Worm (Caenorhabditis elegans) whole organism, late embryonic: ENCODE data around the gene R08E3.3.

ENCODE experiments used
- C08G9.2 ChIP-seq: sonication (generic microtip); optimal IDR thresholded peaks from 2 replicates; lab custom pipeline; 2016; ENCODE audit warnings: mild to moderate bottlenecking, missing genetic modification characterization, moderate library complexity, missing compliant biosample characterization
- C38D4.7 ChIP-seq: fragments of 200-800 bp; sonication (Bioruptor generic); optimal IDR thresholded peaks from 2 replicates; lab custom pipeline; 2018; ENCODE audit warnings: mild to moderate bottlenecking, missing genetic modification characterization, moderate library complexity, missing compliant biosample characterization
- Y22D7AL.16 ChIP-seq: sonication (generic microtip); optimal IDR thresholded peaks from 2 replicates; lab custom pipeline; 2016; ENCODE audit warnings: missing genetic modification characterization, missing compliant biosample characterization
- ama-1 ChIP-seq: fragments of 150-350 bp; optimal IDR thresholded peaks from 2 replicates; lab custom pipeline; 2014
- ceh-18 ChIP-seq: sonication (generic microtip); optimal IDR thresholded peaks from 2 replicates; lab custom pipeline; 2016; ENCODE audit warnings: missing genetic modification characterization, missing compliant biosample characterization
- ceh-2 ChIP-seq: sonication (generic microtip); optimal IDR thresholded peaks from 2 replicates; lab custom pipeline; 2016; ENCODE audit warnings: missing genotype, missing genetic modification characterization, missing compliant biosample characterization
- ceh-24 ChIP-seq: sonication (generic microtip); optimal IDR thresholded peaks from 2 replicates; lab custom pipeline; 2016; ENCODE audit warnings: mild to moderate bottlenecking, missing genetic modification characterization, missing compliant biosample characterization
- ceh-31 ChIP-seq: sonication (generic microtip); optimal IDR thresholded peaks from 2 replicates; lab custom pipeline; 2016; ENCODE audit warnings: missing genetic modification characterization, missing compliant biosample characterization
- ceh-34 ChIP-seq: sonication (generic microtip); optimal IDR thresholded peaks from 2 replicates; lab custom pipeline; 2016; ENCODE audit warnings: mild to moderate bottlenecking, missing genetic modification characterization, missing compliant biosample characterization
- ceh-48 ChIP-seq: sonication (generic microtip); optimal IDR thresholded peaks from 2 replicates; lab custom pipeline; 2016; ENCODE audit warnings: missing genetic modification characterization, inconsistent platforms, missing compliant biosample characterization
- dmd-4 ChIP-seq: sonication (generic microtip); optimal IDR thresholded peaks from 2 replicates; lab custom pipeline; 2016; ENCODE audit warnings: borderline replicate concordance, missing genetic modification characterization, missing compliant biosample characterization
- dve-1 ChIP-seq: sonication (generic microtip); optimal IDR thresholded peaks from 2 replicates; lab custom pipeline; 2017; ENCODE audit warnings: antibody characterized with exemption, mild to moderate bottlenecking, missing genetic modification characterization, missing compliant biosample characterization
- elt-2 ChIP-seq: sonication (generic microtip); optimal IDR thresholded peaks from 2 replicates; lab custom pipeline; 2016; ENCODE audit warnings: missing genetic modification reagents, missing genetic modification characterization, missing compliant biosample characterization
- elt-4 ChIP-seq: sonication (generic microtip); optimal IDR thresholded peaks from 2 replicates; lab custom pipeline; 2016; ENCODE audit warnings: missing genetic modification characterization, missing compliant biosample characterization
- hlh-15 ChIP-seq: sonication (generic microtip); optimal IDR thresholded peaks from 2 replicates; lab custom pipeline; 2016; ENCODE audit warnings: missing genetic modification characterization, missing compliant biosample characterization
- hlh-30 ChIP-seq: sonication (generic microtip); optimal IDR thresholded peaks from 2 replicates; lab custom pipeline; 2017; ENCODE audit warnings: antibody characterized with exemption, missing genetic modification characterization, missing compliant biosample characterization; ENCODE audit not compliant: insufficient read depth
- hlh-6 ChIP-seq: sonication (generic microtip); optimal IDR thresholded peaks from 2 replicates; lab custom pipeline; 2016; ENCODE audit warnings: missing genotype, missing genetic modification characterization, missing compliant biosample characterization
- mec-3 ChIP-seq: sonication (generic microtip); optimal IDR thresholded peaks from 2 replicates; lab custom pipeline; 2016; ENCODE audit warnings: borderline replicate concordance, missing genetic modification characterization, missing compliant biosample characterization
- nfya-1 ChIP-seq: sonication (generic microtip); optimal IDR thresholded peaks from 2 replicates; lab custom pipeline; 2017; ENCODE audit warnings: missing genetic modification characterization, mild to moderate bottlenecking, missing compliant biosample characterization, antibody characterized with exemption, moderate library complexity
- npax-4 ChIP-seq: sonication (generic microtip); optimal IDR thresholded peaks from 2 replicates; lab custom pipeline; 2016; ENCODE audit warnings: missing genetic modification characterization, missing compliant biosample characterization
- pat-9 ChIP-seq: fragments of 200-800 bp; sonication (Bioruptor generic); optimal IDR thresholded peaks from 2 replicates; lab custom pipeline; 2018; ENCODE audit warnings: mild to moderate bottlenecking, missing genetic modification characterization, moderate library complexity, missing compliant biosample characterization
- pha-2 ChIP-seq: sonication (generic microtip); optimal IDR thresholded peaks from 2 replicates; lab custom pipeline; 2017; ENCODE audit warnings: mild to moderate bottlenecking, missing genetic modification characterization, missing compliant biosample characterization
- pha-4 ChIP-seq: fragments of 150-350 bp; optimal IDR thresholded peaks from 2 replicates; lab custom pipeline; 2018; ENCODE audit warnings: missing biosample characterization, missing genetic modification reagents, missing genetic modification characterization
- pqm-1 ChIP-seq: sonication (generic microtip); optimal IDR thresholded peaks from 2 replicates; lab custom pipeline; 2016; ENCODE audit warnings: missing genetic modification characterization, missing compliant biosample characterization
- ref-2 ChIP-seq: sonication (generic microtip); optimal IDR thresholded peaks from 2 replicates; lab custom pipeline; 2016; ENCODE audit warnings: missing genetic modification characterization, missing compliant biosample characterization
- sdc-2 ChIP-seq: sonication (generic microtip); optimal IDR thresholded peaks from 2 replicates; lab custom pipeline; 2016; ENCODE audit warnings: missing genotype, missing genetic modification characterization, missing compliant biosample characterization
- sox-4 ChIP-seq: sonication (generic microtip); optimal IDR thresholded peaks from 2 replicates; lab custom pipeline; 2017; ENCODE audit warnings: mild to moderate bottlenecking, missing genetic modification characterization, inconsistent platforms, missing compliant biosample characterization
- syd-9 ChIP-seq: sonication (generic microtip); optimal IDR thresholded peaks from 2 replicates; lab custom pipeline; 2016; ENCODE audit warnings: mild to moderate bottlenecking, missing genetic modification characterization, moderate library complexity, missing compliant biosample characterization
- tbx-2 ChIP-seq: sonication (generic microtip); optimal IDR thresholded peaks from 2 replicates; lab custom pipeline; 2016; ENCODE audit warnings: missing genetic modification characterization, missing compliant biosample characterization
- tbx-7 ChIP-seq: sonication (generic microtip); optimal IDR thresholded peaks from 2 replicates; lab custom pipeline; 2016; ENCODE audit warnings: missing genotype, missing genetic modification characterization, missing compliant biosample characterization
- ttx-3 ChIP-seq: sonication (generic microtip); optimal IDR thresholded peaks from 2 replicates; lab custom pipeline; 2016; ENCODE audit warnings: missing genetic modification reagents, missing genetic modification characterization, missing compliant biosample characterization
- unc-42 ChIP-seq: sonication (generic microtip); optimal IDR thresholded peaks from 2 replicates; lab custom pipeline; 2016; ENCODE audit warnings: missing genotype, missing genetic modification characterization, missing compliant biosample characterization
- unc-55 ChIP-seq: sonication (generic microtip); optimal IDR thresholded peaks from 2 replicates; lab custom pipeline; 2017; ENCODE audit warnings: missing biosample characterization, missing genetic modification reagents, missing genetic modification characterization
- unc-86 ChIP-seq: sonication (generic microtip); optimal IDR thresholded peaks from 2 replicates; lab custom pipeline; 2016; ENCODE audit warnings: missing genetic modification characterization, missing compliant biosample characterization
- zip-5 ChIP-seq: sonication (generic microtip); optimal IDR thresholded peaks from 2 replicates; lab custom pipeline; 2016; ENCODE audit warnings: missing genetic modification characterization, missing compliant biosample characterization
- ztf-16 ChIP-seq: sonication (generic microtip); optimal IDR thresholded peaks from 2 replicates; lab custom pipeline; 2017; ENCODE audit warnings: missing genetic modification characterization, missing compliant biosample characterization

R08E3.3 gene

DNA sequence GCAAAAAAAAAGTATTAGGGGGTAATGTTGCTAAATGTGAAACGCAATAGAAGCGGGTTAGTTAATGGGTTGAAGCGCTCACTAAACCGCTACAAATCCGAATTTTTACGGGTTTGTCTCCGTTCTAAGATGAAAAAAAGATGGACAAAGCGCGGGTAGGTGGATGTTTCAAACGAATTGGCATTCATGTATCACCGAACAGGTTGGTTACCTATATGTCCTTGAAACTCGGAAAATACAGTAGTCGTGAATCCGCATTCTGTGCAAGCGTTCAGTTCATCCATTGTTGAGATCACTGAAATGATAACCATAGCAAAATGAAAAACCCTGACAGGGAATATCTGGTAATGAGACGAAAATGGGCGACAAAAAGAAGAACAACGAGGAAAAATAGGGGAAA is 7.2 kb upstream of the R08E3.3 start, which contains the start of gene ztf-16 (continued):
- TF ChIP-seq syd-9 (tag; lab: Kevin White, UChicago), result no peak
- no peak for TF ChIP-seq ceh-24 (tag; lab: Kevin White, UChicago)

DNA sequence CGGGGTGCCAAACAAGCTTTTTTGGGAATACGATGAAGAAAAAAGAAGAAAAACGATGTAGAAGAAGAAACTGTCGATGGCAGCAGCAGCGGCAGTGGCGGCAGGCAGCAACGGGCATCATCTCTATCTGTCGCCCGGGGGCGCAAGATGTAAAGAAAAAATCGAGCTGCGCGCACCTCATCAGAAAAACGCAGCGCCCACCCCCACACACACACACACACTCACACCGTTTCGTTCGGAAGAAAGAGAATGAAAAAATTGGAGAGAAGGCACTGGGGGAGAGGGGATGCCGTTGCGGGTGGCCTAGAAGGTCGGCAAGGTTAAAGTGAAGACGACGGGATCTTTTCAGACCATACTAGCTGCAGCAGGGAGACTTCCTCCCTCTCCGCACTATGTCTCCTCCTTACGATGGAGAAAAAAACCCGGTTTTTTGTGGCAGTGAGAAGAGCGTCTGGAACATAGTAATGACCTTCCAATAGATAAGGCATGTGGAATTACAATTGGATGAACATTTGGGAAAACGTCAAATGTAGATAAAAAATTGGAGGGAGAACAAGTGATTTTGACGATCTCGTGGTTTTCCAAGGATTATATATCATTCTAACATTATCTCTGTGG is 5.2 kb upstream of the R08E3.3 start:
- no peak for TF ChIP-seq hlh-15 (tag; lab: Kevin White, UChicago)
- TF ChIP-seq Y22D7AL.16 (tag; lab: Kevin White, UChicago), result peak; percentile 17
- TF ChIP-seq syd-9 (tag; lab: Kevin White, UChicago), result no peak
- TF ChIP-seq C38D4.7 (GFP tag; lab: Kevin White, UChicago), result no peak
- no peak for TF ChIP-seq ceh-31 (tag; lab: Kevin White, UChicago)
- TF ChIP-seq ceh-48 (tag; lab: Kevin White, UChicago), result no peak
- TF ChIP-seq dmd-4 (tag; lab: Kevin White, UChicago), result no peak
- peak; percentile 13 for TF ChIP-seq sdc-2 (tag; lab: Kevin White, UChicago)
- peak; percentile 59 for TF ChIP-seq ztf-16 (tag; lab: Kevin White, UChicago)
- peak; percentile 49 for TF ChIP-seq ref-2 (tag; lab: Kevin White, UChicago)
- no peak for TF ChIP-seq pha-2 (tag; lab: Kevin White, UChicago)
- no peak for TF ChIP-seq tbx-7 (tag; lab: Kevin White, UChicago)
- no peak for TF ChIP-seq ceh-2 (tag; lab: Kevin White, UChicago)
- no peak for TF ChIP-seq ttx-3 (tag; lab: Kevin White, UChicago)

DNA sequence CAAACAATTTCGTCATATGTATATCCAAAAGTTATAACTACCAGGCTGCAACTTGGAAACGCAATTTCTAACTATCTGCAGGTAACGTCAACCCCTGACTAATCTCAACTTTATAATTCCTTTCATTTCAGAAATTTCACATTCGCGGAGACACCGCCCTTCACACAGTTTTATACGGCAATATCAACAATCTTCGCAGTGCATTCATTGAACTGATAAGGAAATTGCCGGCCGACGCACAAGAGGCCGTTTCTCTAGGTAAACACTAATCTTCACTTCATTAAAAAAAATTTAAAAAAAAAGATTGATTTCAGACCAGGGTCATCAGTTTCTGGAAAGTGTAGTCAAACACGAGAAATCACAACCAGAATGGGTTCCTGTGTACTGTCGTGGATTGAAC is 479 bp downstream of the R08E3.3 start:
- no peak for TF ChIP-seq C08G9.2
- TF ChIP-seq elt-2 (tag; lab: Kevin White, UChicago), result peak; percentile 37
- TF ChIP-seq hlh-15 (tag; lab: Kevin White, UChicago), result no peak

DNA sequence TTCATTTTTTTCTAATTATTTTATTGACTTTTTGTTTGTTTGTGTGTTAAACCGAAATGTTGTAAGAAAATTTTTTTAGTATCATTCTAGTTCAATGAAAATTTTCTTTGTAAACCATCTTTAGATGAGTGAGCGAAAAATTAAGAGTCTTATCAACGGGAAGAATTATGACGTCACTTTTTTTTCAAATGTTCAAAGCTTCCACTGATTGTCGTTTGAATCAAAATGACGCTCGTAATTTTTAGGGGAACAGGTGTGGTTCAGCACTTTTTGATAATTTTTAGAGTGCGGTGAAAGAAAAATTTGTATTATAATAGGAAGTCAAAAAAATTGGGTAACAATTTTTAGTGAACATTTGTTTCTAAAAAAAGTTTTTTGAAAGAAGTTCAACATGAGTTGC is 3.2 kb downstream of the R08E3.3 start:
- TF ChIP-seq ceh-34 (no peak), unc-55 (GFP tag; lab: Kevin White, UChicago) (no peak), sox-4 (tag; lab: Kevin White, UChicago) (no peak), ceh-18 (tag; lab: Kevin White, UChicago) (no peak), dve-1 (tag; lab: Kevin White, UChicago) (no peak), zip-5 (tag; lab: Kevin White, UChicago) (no peak), nfya-1 (tag; lab: Kevin White, UChicago) (no peak), pat-9 (tag; lab: Kevin White, UChicago) (no peak), mec-3 (no peak), unc-42 (tag; lab: Kevin White, UChicago) (no peak), elt-4 (tag; lab: Kevin White, UChicago) (no peak), hlh-30 (tag; lab: Kevin White, UChicago) (no peak), ama-1 (no peak)

DNA sequence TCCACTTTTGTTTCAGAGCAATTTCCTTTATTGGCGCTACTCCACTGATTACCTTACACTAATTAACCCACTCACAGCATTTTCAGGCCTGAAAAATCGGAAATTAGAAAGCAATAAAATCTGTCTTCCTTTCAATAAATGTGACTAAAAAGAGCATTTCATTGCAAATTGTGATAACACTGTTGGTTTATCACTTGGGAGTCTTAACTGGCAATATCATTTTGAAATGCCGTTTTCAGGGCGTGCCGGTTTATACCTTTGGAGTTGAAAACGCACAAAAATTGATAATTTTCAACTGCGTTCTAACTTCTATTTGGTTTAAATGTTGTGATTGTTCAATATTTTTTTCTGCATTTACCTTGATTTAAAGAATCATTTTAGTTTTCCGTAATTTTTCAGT is 3.9 kb downstream of the R08E3.3 start, which contains the start of gene R08E3.1:
TSS of gene R08E3.1 (plus strand) at position 386 of the 400 bp plus-strand sequence.
- TF ChIP-seq npax-4 (tag; lab: Kevin White, UChicago), result no peak
- TF ChIP-seq hlh-6, result no peak
- TF ChIP-seq unc-55 (GFP tag; lab: Kevin White, UChicago), result no peak
- TF ChIP-seq syd-9 (tag; lab: Kevin White, UChicago), result no peak
- no peak for TF ChIP-seq tbx-2 (tag; lab: Kevin White, UChicago)
- TF ChIP-seq ceh-48 (tag; lab: Kevin White, UChicago), result no peak
- TF ChIP-seq pha-4 (tag; lab: Kevin White, UChicago), result no peak
- TF ChIP-seq unc-86 (tag; lab: Kevin White, UChicago), result no peak
- no peak for TF ChIP-seq pqm-1 (tag; lab: Kevin White, UChicago)
